Worm (Caenorhabditis elegans): ENCODE results near the gene hrg-9.
A peak's percentile ranks its signal among the peaks of the same experiment; 100 is the strongest.

Gene hrg-9

DNA sequence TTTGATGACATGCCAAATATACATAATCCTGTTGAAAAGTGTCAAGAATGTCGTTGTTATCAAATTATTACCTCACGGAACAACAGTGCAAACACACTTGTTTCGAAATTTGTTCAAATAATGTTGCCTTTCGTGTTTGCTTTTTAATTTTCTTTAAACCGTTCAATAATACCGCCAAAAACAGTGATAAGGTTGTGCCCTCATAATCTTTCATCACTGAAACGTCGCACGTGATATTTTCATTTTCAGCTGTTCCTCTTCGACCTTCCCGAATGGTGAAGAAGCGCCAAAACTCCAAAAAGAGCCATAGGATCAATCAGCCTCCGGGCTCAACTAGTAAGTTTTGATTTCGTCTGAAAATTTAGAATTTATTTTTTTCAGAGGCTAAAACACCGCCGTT, 38.9 kb upstream of the hrg-9 start, which contains the start of gene inft-2 (continued):
- TF ChIP-seq egl-27 (tag; optimal IDR thresholded peaks at IDR 0.05): no peak
- TF ChIP-seq lir-3 (tag; optimal IDR thresholded peaks at IDR 0.05): no peak
- no peak for TF ChIP-seq zfp-2 (tag; optimal IDR thresholded peaks at IDR 0.05)
- TF ChIP-seq madf-9 (GFP tag; conservative IDR thresholded peaks at IDR 0.05): no peak
- no peak for TF ChIP-seq mep-1 (tag; optimal IDR thresholded peaks at IDR 0.05)
- no peak for TF ChIP-seq ztf-7 (tag; optimal IDR thresholded peaks at IDR 0.05)
- no peak for TF ChIP-seq mes-2 (tag; optimal IDR thresholded peaks at IDR 0.05; ENCODE audit: poor library complexity, severe bottlenecking)
- TF ChIP-seq duxl-1 (tag; optimal IDR thresholded peaks at IDR 0.05; ENCODE audit: poor library complexity): no peak
- no peak for TF ChIP-seq snpc-1.2 (GFP tag; IDR thresholded peaks at IDR 0.05)
- no peak for TF ChIP-seq tra-1 (GFP tag; IDR thresholded peaks at IDR 0.05)
- TF ChIP-seq nhr-6 (tag; optimal IDR thresholded peaks at IDR 0.05): no peak
- no peak for TF ChIP-seq ZK546.5 (tag; optimal IDR thresholded peaks at IDR 0.05)
- no peak for TF ChIP-seq ctbp-1 (GFP tag; IDR thresholded peaks at IDR 0.05)
- no peak for TF ChIP-seq madf-5 (GFP tag; IDR thresholded peaks at IDR 0.05)
- no peak for TF ChIP-seq zfp-3 (GFP tag; conservative IDR thresholded peaks at IDR 0.05)
- no peak for TF ChIP-seq ces-1 (GFP tag; optimal IDR thresholded peaks at IDR 0.05)
- no peak for TF ChIP-seq T26A8.4 (GFP tag; IDR thresholded peaks at IDR 0.05)
- TF ChIP-seq ceh-44 (GFP tag; IDR thresholded peaks at IDR 0.05): no peak
- TF ChIP-seq daf-12 (tag; optimal IDR thresholded peaks at IDR 0.05): no peak
- no peak for TF ChIP-seq pha-4 (GFP tag; IDR thresholded peaks at IDR 0.05)
- TF ChIP-seq pha-4 (tag; optimal IDR thresholded peaks at IDR 0.05): no peak
- TF ChIP-seq ceh-82 (tag; optimal IDR thresholded peaks at IDR 0.05): no peak
- TF ChIP-seq F26F4.8 (GFP tag; conservative IDR thresholded peaks at IDR 0.05): no peak
- no peak for TF ChIP-seq nhr-111 (GFP tag; optimal IDR thresholded peaks at IDR 0.05)
- TF ChIP-seq daf-16 (GFP tag; optimal IDR thresholded peaks at IDR 0.05): no peak
- peak; percentile 69 for TF ChIP-seq daf-16 (tag; optimal IDR thresholded peaks at IDR 0.05)
- no peak for TF ChIP-seq tag-97 (GFP tag; IDR thresholded peaks at IDR 0.05)
- no peak for TF ChIP-seq fos-1 (tag; optimal IDR thresholded peaks at IDR 0.05)
- TF ChIP-seq dmd-9 (GFP tag; IDR thresholded peaks at IDR 0.05): no peak
- no peak for TF ChIP-seq hlh-30 (tag; optimal IDR thresholded peaks at IDR 0.05; ENCODE audit: insufficient read depth)
- TF ChIP-seq nhr-10 (tag; optimal IDR thresholded peaks at IDR 0.05): no peak
- TF ChIP-seq set-16 (GFP tag; IDR thresholded peaks at IDR 0.05): no peak
- TF ChIP-seq daf-8 (GFP tag; IDR thresholded peaks at IDR 0.05): no peak
- TF ChIP-seq ceh-62 (tag; optimal IDR thresholded peaks at IDR 0.05): no peak
- TF ChIP-seq snpc-4 (tag; optimal IDR thresholded peaks at IDR 0.05): no peak
- peak; percentile 19 for TF ChIP-seq pqm-1 (tag; optimal IDR thresholded peaks at IDR 0.05)
- TF ChIP-seq ZK337.2 (GFP tag; IDR thresholded peaks at IDR 0.05): no peak
- TF ChIP-seq unc-39 (tag; optimal IDR thresholded peaks at IDR 0.05): no peak
- TF ChIP-seq gei-8 (GFP tag; optimal IDR thresholded peaks at IDR 0.05): no peak
- TF ChIP-seq php-3 (GFP tag; IDR thresholded peaks at IDR 0.05): no peak
- TF ChIP-seq jun-1 (tag; optimal IDR thresholded peaks at IDR 0.05): no peak
- TF ChIP-seq sdz-12 (GFP tag; optimal IDR thresholded peaks at IDR 0.05): no peak
- no peak for TF ChIP-seq nhr-41 (GFP tag; IDR thresholded peaks at IDR 0.05)
- no peak for TF ChIP-seq D1046.2 (GFP tag; IDR thresholded peaks at IDR 0.05)
- TF ChIP-seq dmd-6 (GFP tag; IDR thresholded peaks at IDR 0.05): peak; percentile 46
- TF ChIP-seq nhr-48 (tag; optimal IDR thresholded peaks at IDR 0.05): no peak
- TF ChIP-seq spr-3 (GFP tag; optimal IDR thresholded peaks at IDR 0.05): no peak
- 0 out of 2 replicates have a peak, but pooled peaks have one; percentile 10 for TF ChIP-seq lin-1 (GFP tag; IDR thresholded peaks at IDR 0.05)
- TF ChIP-seq cey-2 (tag; optimal IDR thresholded peaks at IDR 0.05; ENCODE audit: borderline replicate concordance, insufficient read depth): no peak
- TF ChIP-seq lsy-2 (tag; optimal IDR thresholded peaks at IDR 0.05): no peak
- no peak for TF ChIP-seq daf-19 (GFP tag; conservative IDR thresholded peaks at IDR 0.05)
- TF ChIP-seq nhr-102 (tag; optimal IDR thresholded peaks at IDR 0.05): no peak
